Fruit fly (Drosophila melanogaster) S2 (cell line): ENCODE measurements around the gene Muc4B.

Experiments used
- CG8478 ChIP-seq: fragments of >200 bp; optimal IDR thresholded peaks from 2 replicates; lab custom pipeline; 2018
- CTCF ChIP-seq, 2 experiments: fragments of >200 bp; optimal IDR thresholded peaks; 2 replicates each; lab custom pipeline; 2018

DNA sequence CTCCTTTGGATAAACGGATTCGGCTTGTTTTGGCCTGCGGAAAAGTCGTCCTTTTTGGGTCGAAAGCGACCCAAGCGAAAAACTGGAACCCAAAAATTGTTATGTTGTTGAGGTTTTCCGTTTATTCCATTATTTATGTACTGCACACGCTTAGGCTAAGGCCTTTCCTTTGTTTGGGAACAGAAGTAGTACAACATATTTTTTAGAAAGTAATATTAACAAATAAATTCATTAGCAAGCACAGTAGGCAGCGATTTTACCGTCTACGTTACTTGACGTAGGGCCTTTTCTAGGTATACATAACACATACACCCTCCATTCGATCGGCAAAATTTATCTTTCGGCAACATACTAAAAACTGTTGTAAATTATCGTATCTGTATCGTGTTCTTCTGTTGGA lies 22.5 kb upstream of the Muc4B start, which contains the start of gene CG15572:
- TF ChIP-seq CG8478 (lab: Kevin White, UChicago) (no peak), CTCF (optimal IDR thresholded peaks at IDR 0.05; lab: Kevin White, UChicago) (no peak)
